Worm (Caenorhabditis elegans) whole organism, mixed stage, embryonic: ENCODE measurements around the gene R10E9.3.

Source experiments
- M03D4.4 ChIP-seq: sonication (generic microtip); optimal IDR thresholded peaks from 2 replicates; lab custom pipeline; 2017; ENCODE audit warnings: mild to moderate bottlenecking, missing genetic modification characterization, missing compliant biosample characterization
- bed-3 ChIP-seq: fragments of 200-800 bp; sonication (Bioruptor generic); optimal IDR thresholded peaks from 3 replicates; lab custom pipeline; 2018; ENCODE audit warnings: mild to moderate bottlenecking, missing genetic modification characterization, moderate library complexity, missing compliant biosample characterization
- blmp-1 ChIP-seq: fragments of 150-350 bp; optimal IDR thresholded peaks from 2 replicates; lab custom pipeline; 2014; ENCODE audit warnings: missing biosample characterization, missing genetic modification characterization
- ceh-39 ChIP-seq: fragments of 150-350 bp; optimal IDR thresholded peaks from 2 replicates; lab custom pipeline; 2014; ENCODE audit warnings: missing biosample characterization, missing genetic modification characterization
- ceh-43 ChIP-seq: fragments of 200-800 bp; sonication (Bioruptor generic); optimal IDR thresholded peaks from 2 replicates; lab custom pipeline; 2018; ENCODE audit warnings: mild to moderate bottlenecking, missing genetic modification characterization, moderate library complexity, missing compliant biosample characterization
- ceh-83 ChIP-seq: fragments of 200-800 bp; sonication (Bioruptor generic); optimal IDR thresholded peaks from 2 replicates; lab custom pipeline; 2018; ENCODE audit warnings: mild to moderate bottlenecking, missing genetic modification characterization, missing compliant biosample characterization
- ces-1 ChIP-seq: fragments of 150-350 bp; optimal IDR thresholded peaks from 2 replicates; lab custom pipeline; 2014; ENCODE audit warnings: missing biosample characterization, missing genetic modification reagents, missing genetic modification characterization
- drap-1 ChIP-seq: fragments of 200-800 bp; sonication (Bioruptor generic); optimal IDR thresholded peaks from 3 replicates; lab custom pipeline; 2018; ENCODE audit warnings: mild to moderate bottlenecking, missing genetic modification characterization, missing compliant biosample characterization
- elt-3 ChIP-seq: fragments of 150-350 bp; optimal IDR thresholded peaks from 2 replicates; lab custom pipeline; 2014; ENCODE audit warnings: missing biosample characterization, missing genetic modification characterization
- ham-2 ChIP-seq: fragments of 200-800 bp; sonication (Bioruptor generic); optimal IDR thresholded peaks from 2 replicates; lab custom pipeline; 2018; ENCODE audit warnings: mild to moderate bottlenecking, missing genetic modification characterization, missing compliant biosample characterization
- hlh-1 ChIP-seq: fragments of 150-350 bp; optimal IDR thresholded peaks from 2 replicates; lab custom pipeline; 2014; ENCODE audit warnings: missing biosample characterization, missing genetic modification reagents, missing genetic modification characterization
- lsy-2 ChIP-seq: fragments of 150-350 bp; optimal IDR thresholded peaks from 2 replicates; lab custom pipeline; 2014; ENCODE audit warnings: missing biosample characterization, missing genetic modification characterization
- mab-5 ChIP-seq: fragments of 150-350 bp; optimal IDR thresholded peaks from 2 replicates; lab custom pipeline; 2014; ENCODE audit warnings: missing biosample characterization, missing genetic modification characterization
- mep-1 ChIP-seq: fragments of 150-350 bp; optimal IDR thresholded peaks from 2 replicates; lab custom pipeline; 2017; ENCODE audit warnings: missing biosample characterization, missing genetic modification reagents, missing genetic modification characterization, inconsistent platforms
- mls-2 ChIP-seq: sonication (generic microtip); optimal IDR thresholded peaks from 2 replicates; lab custom pipeline; 2016; ENCODE audit warnings: mild to moderate bottlenecking, missing genetic modification characterization, moderate library complexity, missing compliant biosample characterization
- nhr-12 ChIP-seq: fragments of 150-350 bp; optimal IDR thresholded peaks from 2 replicates; lab custom pipeline; 2014; ENCODE audit warnings: missing biosample characterization, missing genetic modification characterization
- nhr-237 ChIP-seq: fragments of 150-350 bp; optimal IDR thresholded peaks from 2 replicates; lab custom pipeline; 2014; ENCODE audit warnings: missing biosample characterization, missing genetic modification characterization
- nhr-28 ChIP-seq: fragments of 150-350 bp; optimal IDR thresholded peaks from 2 replicates; lab custom pipeline; 2014; ENCODE audit warnings: missing biosample characterization, missing genetic modification characterization
- nhr-76 ChIP-seq: sonication (generic microtip); optimal IDR thresholded peaks from 2 replicates; lab custom pipeline; 2017; ENCODE audit warnings: missing biosample characterization, missing genetic modification characterization
- pha-4 ChIP-seq: fragments of 150-350 bp; optimal IDR thresholded peaks from 2 replicates; lab custom pipeline; 2018; ENCODE audit warnings: missing biosample characterization, missing genetic modification reagents, missing genetic modification characterization
- sem-2 ChIP-seq: fragments of 200-800 bp; sonication (Bioruptor generic); optimal IDR thresholded peaks from 2 replicates; lab custom pipeline; 2018; ENCODE audit warnings: mild to moderate bottlenecking, missing genetic modification characterization, missing compliant biosample characterization
- snpc-4 ChIP-seq: fragments of 150-350 bp; optimal IDR thresholded peaks from 2 replicates; lab custom pipeline; 2014; ENCODE audit warnings: missing biosample characterization, missing genetic modification characterization
- sptf-1 ChIP-seq: sonication (generic microtip); optimal IDR thresholded peaks from 2 replicates; lab custom pipeline; 2017; ENCODE audit warnings: mild to moderate bottlenecking, missing genetic modification characterization, moderate library complexity, missing compliant biosample characterization
- tbx-8 ChIP-seq: fragments of 200-800 bp; sonication (Bioruptor generic); optimal IDR thresholded peaks from 2 replicates; lab custom pipeline; 2018; ENCODE audit warnings: mild to moderate bottlenecking, missing genetic modification characterization, moderate library complexity, missing compliant biosample characterization
- unc-120 ChIP-seq: sonication (generic microtip); optimal IDR thresholded peaks from 2 replicates; lab custom pipeline; 2017; ENCODE audit warnings: missing genetic modification characterization, missing compliant biosample characterization; ENCODE audit not compliant: poor library complexity, severe bottlenecking
- unc-39 ChIP-seq: fragments of 150-350 bp; optimal IDR thresholded peaks from 2 replicates; lab custom pipeline; 2014; ENCODE audit warnings: missing biosample characterization, missing genetic modification characterization
- unc-62 ChIP-seq: fragments of 150-350 bp; optimal IDR thresholded peaks from 2 replicates; lab custom pipeline; 2014; ENCODE audit warnings: missing biosample characterization, missing genetic modification reagents, missing genetic modification characterization
- zip-8 ChIP-seq: fragments of 150-350 bp; optimal IDR thresholded peaks from 2 replicates; lab custom pipeline; 2014; ENCODE audit warnings: missing biosample characterization, missing genetic modification characterization
- ztf-11 ChIP-seq: fragments of 150-350 bp; optimal IDR thresholded peaks from 2 replicates; lab custom pipeline; 2014; ENCODE audit warnings: missing biosample characterization, missing genetic modification characterization

R10E9.3 gene

DNA sequence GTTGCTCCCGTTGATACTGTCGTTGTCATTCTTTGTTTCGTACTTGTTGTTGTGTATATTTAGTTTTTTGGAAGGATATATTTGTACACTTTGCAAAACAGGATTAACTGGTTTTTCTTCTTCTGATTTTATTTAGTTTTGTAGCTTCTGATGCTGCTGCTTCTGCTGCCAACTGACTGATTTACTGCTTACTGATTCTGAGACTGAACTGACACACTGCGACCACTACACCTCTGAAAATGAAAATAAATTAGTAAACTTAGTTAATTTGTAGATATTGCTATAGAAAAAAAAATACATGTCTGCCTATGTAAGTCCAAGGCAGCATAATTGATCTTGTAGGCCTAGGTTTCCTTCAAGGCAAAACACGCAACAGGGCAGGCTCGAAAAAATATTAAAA is 12.7 kb downstream of the R10E9.3 start, which contains the start of gene R10E9.4:
R10E9.4 (minus strand) TSS at position 101 of the 400 bp plus-strand sequence.
- TF ChIP-seq mls-2 (tag; lab: Kevin White, UChicago) (no peak), zip-8 (no peak), pha-4 (no peak), ces-1 (GFP tag; lab: Kevin White, UChicago) (no peak), hlh-1 (tag; lab: Kevin White, UChicago) (no peak), nhr-12 (tag; lab: Kevin White, UChicago) (no peak), nhr-28 (tag; lab: Kevin White, UChicago) (no peak), ceh-39 (no peak), unc-39 (tag; lab: Kevin White, UChicago) (no peak), ham-2 (GFP tag; lab: Kevin White, UChicago) (no peak), sptf-1 (tag; lab: Kevin White, UChicago) (no peak)

DNA sequence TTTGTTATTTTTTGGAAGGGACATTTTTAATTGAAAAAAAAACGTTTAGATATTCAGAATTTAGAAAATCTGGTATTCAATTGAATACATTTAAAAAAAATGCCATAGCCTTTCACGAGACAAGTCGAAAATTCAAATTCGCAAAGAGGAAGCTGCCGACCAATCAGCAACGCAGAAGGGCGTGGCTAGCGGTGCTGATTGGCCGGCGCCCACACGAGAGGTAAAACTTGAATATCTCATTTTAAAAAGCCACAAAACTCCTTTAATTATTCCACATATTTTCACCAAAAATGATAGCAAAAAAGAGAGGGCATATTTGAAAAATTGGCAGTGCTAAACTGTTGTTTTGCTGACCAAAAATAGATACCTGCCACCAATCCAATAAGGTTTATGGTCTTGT is 14.5 kb downstream of the R10E9.3 start:
- TF ChIP-seq mab-5 (no peak), pha-4 (no peak), ceh-43 (no peak), ceh-39 (no peak), unc-39 (tag; lab: Kevin White, UChicago) (no peak), mls-2 (tag; lab: Kevin White, UChicago) (no peak), lsy-2 (tag; lab: Kevin White, UChicago) (no peak), nhr-28 (tag; lab: Kevin White, UChicago) (no peak)

DNA sequence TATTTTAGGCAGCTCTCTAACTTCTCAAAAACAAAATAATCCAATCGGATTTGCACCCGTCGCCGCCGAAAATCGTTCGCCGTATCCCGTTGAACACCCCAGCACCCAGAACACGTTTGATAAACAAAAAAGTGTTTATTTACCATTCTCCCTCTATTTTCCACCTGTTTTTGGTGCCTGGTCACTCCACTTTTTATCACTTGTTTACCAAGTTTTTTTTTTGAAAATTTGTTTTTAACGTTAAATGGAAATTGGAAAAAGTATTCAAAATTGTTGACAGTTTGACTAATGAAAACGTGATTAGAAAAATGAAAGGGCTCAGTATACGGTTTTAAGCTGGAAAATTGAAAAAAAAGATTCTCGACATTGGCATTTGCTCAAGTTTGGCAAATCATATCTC is 15.0 kb downstream of the R10E9.3 start:
- TF ChIP-seq blmp-1 (tag; lab: Kevin White, UChicago) = no peak
- no peak for TF ChIP-seq sem-2 (GFP tag; lab: Kevin White, UChicago)
- TF ChIP-seq elt-3 = no peak
- no peak for TF ChIP-seq ces-1 (GFP tag; lab: Kevin White, UChicago)
- TF ChIP-seq hlh-1 (tag; lab: Kevin White, UChicago) = no peak
- TF ChIP-seq unc-120 (tag; lab: Kevin White, UChicago) = no peak
- no peak for TF ChIP-seq ceh-39
- TF ChIP-seq snpc-4 (tag; lab: Kevin White, UChicago) = no peak

DNA sequence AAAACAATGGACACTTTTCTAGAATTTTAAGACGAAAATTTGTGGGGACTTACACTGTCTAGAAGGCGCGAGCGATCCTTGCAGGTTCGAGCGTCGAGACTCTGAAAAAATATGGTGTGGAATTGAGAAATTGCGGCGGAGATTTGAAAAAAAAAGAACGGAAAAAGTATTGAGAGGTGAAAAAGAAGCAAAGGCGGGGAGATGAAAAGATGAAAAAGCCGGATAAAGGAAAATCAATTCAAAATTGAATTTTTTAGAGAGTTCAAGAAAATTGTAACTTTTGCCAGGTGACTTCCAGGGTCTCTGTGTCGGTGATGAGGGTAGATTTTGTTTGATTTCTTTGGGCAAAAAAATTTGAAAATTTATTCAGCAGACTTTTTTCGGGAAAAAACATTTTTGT is 16.3 kb downstream of the R10E9.3 start, which contains the start of gene msi-1:
msi-1 (minus strand) TSS at position 101 of the 400 bp plus-strand sequence.
- TF ChIP-seq sem-2 (GFP tag; lab: Kevin White, UChicago) (no peak), drap-1 (GFP tag; lab: Kevin White, UChicago) (no peak), nhr-12 (tag; lab: Kevin White, UChicago) (no peak), nhr-237 (tag; lab: Kevin White, UChicago) (no peak), mep-1 (no peak)

DNA sequence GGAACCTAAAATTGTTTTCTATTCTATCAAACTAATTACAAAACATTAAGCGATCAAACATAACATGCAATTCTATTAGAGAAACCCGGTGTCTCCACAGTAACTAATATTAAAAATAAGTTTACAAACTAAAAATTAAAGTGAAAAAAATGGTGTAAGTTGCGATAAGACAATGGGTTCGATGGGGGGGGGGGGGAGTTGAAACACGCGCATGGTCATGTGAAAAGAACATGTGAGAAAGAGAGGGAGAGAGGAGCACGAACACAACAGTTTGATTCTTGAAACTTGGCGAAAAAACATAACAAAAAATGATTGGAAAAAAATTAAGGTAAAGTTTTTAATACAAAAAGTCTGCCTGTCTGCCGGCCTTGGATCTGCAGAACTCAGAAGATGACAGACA is 17.0 kb downstream of the R10E9.3 start:
- TF ChIP-seq unc-62 = no peak
- no peak for TF ChIP-seq snpc-4 (tag; lab: Kevin White, UChicago)
- no peak for TF ChIP-seq bed-3 (GFP tag; lab: Kevin White, UChicago)
- TF ChIP-seq zip-8 = no peak
- no peak for TF ChIP-seq ztf-11
- TF ChIP-seq mls-2 (tag; lab: Kevin White, UChicago) = no peak
- no peak for TF ChIP-seq M03D4.4 (tag; lab: Kevin White, UChicago)
- no peak for TF ChIP-seq pha-4
- no peak for TF ChIP-seq ceh-83
- no peak for TF ChIP-seq ceh-39
- no peak for TF ChIP-seq ham-2 (GFP tag; lab: Kevin White, UChicago)
- TF ChIP-seq mab-5 = no peak
- no peak for TF ChIP-seq unc-120 (tag; lab: Kevin White, UChicago)
- TF ChIP-seq tbx-8 (GFP tag; lab: Kevin White, UChicago) = no peak
- TF ChIP-seq nhr-76 (tag; lab: Kevin White, UChicago) = no peak

DNA sequence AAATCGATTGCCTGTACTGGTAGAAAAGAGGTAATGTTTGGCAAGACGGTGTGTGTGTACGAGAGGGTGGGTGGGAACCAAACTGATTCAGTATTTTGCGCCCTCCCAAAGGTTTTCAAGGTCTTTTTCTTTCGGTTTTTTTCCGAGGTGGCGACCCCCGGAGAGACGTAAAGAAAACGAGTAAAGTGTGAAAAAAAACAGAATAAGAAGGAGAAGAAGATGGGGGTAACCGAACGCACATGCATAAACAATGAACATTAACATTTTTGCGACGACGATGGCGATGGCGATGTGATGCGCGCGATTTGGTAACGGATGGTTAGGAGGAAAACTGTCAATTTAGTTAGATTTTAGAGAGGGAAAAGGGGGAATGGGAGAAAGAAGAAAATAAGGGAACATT is 18.4 kb downstream of the R10E9.3 start:
- TF ChIP-seq ces-1 (GFP tag; lab: Kevin White, UChicago) (no peak), blmp-1 (tag; lab: Kevin White, UChicago) (no peak), drap-1 (GFP tag; lab: Kevin White, UChicago) (no peak), unc-39 (tag; lab: Kevin White, UChicago) (no peak), ztf-11 (no peak)
